Worm (Caenorhabditis elegans) whole organism, L2 larva: ENCODE measurements around the gene srz-44.

Source experiments
- C34F6.9 ChIP-seq: fragments of 150-350 bp; optimal IDR thresholded peaks from 2 replicates; lab custom pipeline; 2014; ENCODE audit warnings: missing biosample characterization, missing genetic modification characterization
- F13H6.1 ChIP-seq: sonication (generic microtip); optimal IDR thresholded peaks from 2 replicates; lab custom pipeline; 2016; ENCODE audit warnings: missing genetic modification characterization, missing compliant biosample characterization
- R02D3.7 ChIP-seq: fragments of 150-350 bp; optimal IDR thresholded peaks from 2 replicates; lab custom pipeline; 2014; ENCODE audit warnings: missing biosample characterization, missing genetic modification characterization
- alr-1 ChIP-seq: fragments of 150-350 bp; optimal IDR thresholded peaks from 2 replicates; lab custom pipeline; 2014; ENCODE audit warnings: missing biosample characterization, missing genetic modification characterization
- aly-2 ChIP-seq: fragments of 150-350 bp; optimal IDR thresholded peaks from 2 replicates; lab custom pipeline; 2014; ENCODE audit warnings: missing biosample characterization, missing genetic modification characterization
- ama-1 ChIP-seq: fragments of 150-350 bp; optimal IDR thresholded peaks from 2 replicates; lab custom pipeline; 2018; ENCODE audit warnings: inconsistent platforms
- blmp-1 ChIP-seq: sonication (generic microtip); optimal IDR thresholded peaks from 2 replicates; lab custom pipeline; 2017; ENCODE audit warnings: missing genetic modification characterization, mild to moderate bottlenecking, missing compliant biosample characterization, antibody characterized with exemption, moderate library complexity; ENCODE audit not compliant: insufficient read depth
- ceh-16 ChIP-seq: fragments of 150-350 bp; optimal IDR thresholded peaks from 2 replicates; lab custom pipeline; 2014; ENCODE audit warnings: missing biosample characterization, missing genetic modification characterization
- crh-2 ChIP-seq: sonication (generic microtip); optimal IDR thresholded peaks from 2 replicates; lab custom pipeline; 2017; ENCODE audit warnings: missing biosample characterization, missing genetic modification characterization
- dmd-4 ChIP-seq: sonication (generic microtip); optimal IDR thresholded peaks from 2 replicates; lab custom pipeline; 2017; ENCODE audit warnings: missing biosample characterization, missing genetic modification characterization
- egl-27 ChIP-seq: sonication (generic microtip); optimal IDR thresholded peaks from 3 replicates; lab custom pipeline; 2017; ENCODE audit warnings: missing biosample characterization, missing genetic modification reagents, missing genetic modification characterization
- elt-1 ChIP-seq: fragments of 150-350 bp; optimal IDR thresholded peaks from 2 replicates; lab custom pipeline; 2014; ENCODE audit warnings: missing biosample characterization, missing genetic modification characterization
- elt-3 ChIP-seq: sonication (generic microtip); optimal IDR thresholded peaks from 2 replicates; lab custom pipeline; 2017; ENCODE audit warnings: missing biosample characterization, missing genetic modification characterization
- fos-1 ChIP-seq: fragments of 150-350 bp; optimal IDR thresholded peaks from 2 replicates; lab custom pipeline; 2014; ENCODE audit warnings: missing biosample characterization, missing genetic modification characterization
- lin-11 ChIP-seq: fragments of 150-350 bp; sonication (generic microtip); optimal IDR thresholded peaks from 2 replicates; lab custom pipeline; 2014; ENCODE audit warnings: missing biosample characterization, missing genetic modification characterization, inconsistent platforms, mixed read lengths
- lin-39 ChIP-seq: fragments of 150-350 bp; optimal IDR thresholded peaks from 2 replicates; lab custom pipeline; 2014; ENCODE audit warnings: missing biosample characterization, missing genetic modification reagents, missing genetic modification characterization
- mbf-1 ChIP-seq: sonication (generic microtip); optimal IDR thresholded peaks from 2 replicates; lab custom pipeline; 2017; ENCODE audit warnings: missing biosample characterization, missing genetic modification characterization
- nhr-10 ChIP-seq: sonication (generic microtip); optimal IDR thresholded peaks from 2 replicates; lab custom pipeline; 2017; ENCODE audit warnings: missing biosample characterization, missing genetic modification characterization
- nhr-11 ChIP-seq: fragments of 150-350 bp; optimal IDR thresholded peaks from 2 replicates; lab custom pipeline; 2014; ENCODE audit warnings: missing biosample characterization, missing genetic modification characterization
- nhr-129 ChIP-seq: fragments of 150-350 bp; optimal IDR thresholded peaks from 2 replicates; lab custom pipeline; 2014; ENCODE audit warnings: missing biosample characterization, missing genetic modification characterization
- nhr-21 ChIP-seq: fragments of 150-350 bp; optimal IDR thresholded peaks from 2 replicates; lab custom pipeline; 2014; ENCODE audit warnings: missing biosample characterization, missing genetic modification characterization
- nhr-23 ChIP-seq: fragments of 150-350 bp; optimal IDR thresholded peaks from 2 replicates; lab custom pipeline; 2014; ENCODE audit warnings: missing biosample characterization, missing genetic modification reagents, missing genetic modification characterization
- nhr-25 ChIP-seq: fragments of 150-350 bp; sonication (generic microtip); optimal IDR thresholded peaks from 3 replicates; lab custom pipeline; 2014; ENCODE audit warnings: missing biosample characterization, missing genetic modification characterization
- nhr-6 ChIP-seq: fragments of 150-350 bp; optimal IDR thresholded peaks from 2 replicates; lab custom pipeline; 2014; ENCODE audit warnings: missing biosample characterization, missing genetic modification characterization
- nhr-77 ChIP-seq: fragments of 150-350 bp; optimal IDR thresholded peaks from 2 replicates; lab custom pipeline; 2014; ENCODE audit warnings: missing biosample characterization, missing genetic modification characterization
- peb-1 ChIP-seq: fragments of 150-350 bp; optimal IDR thresholded peaks from 2 replicates; lab custom pipeline; 2014; ENCODE audit warnings: missing biosample characterization, missing genetic modification characterization
- sem-4 ChIP-seq: fragments of 150-350 bp; optimal IDR thresholded peaks from 2 replicates; lab custom pipeline; 2014; ENCODE audit warnings: missing biosample characterization, missing genetic modification reagents, missing genetic modification characterization
- skn-1 ChIP-seq: sonication (generic microtip); optimal IDR thresholded peaks from 2 replicates; lab custom pipeline; 2017; ENCODE audit warnings: missing biosample characterization, missing genetic modification characterization
- sma-3 ChIP-seq: sonication (generic microtip); optimal IDR thresholded peaks from 2 replicates; lab custom pipeline; 2016; ENCODE audit warnings: missing genetic modification reagents, missing genetic modification characterization, missing compliant biosample characterization
- sma-9 ChIP-seq, 2 experiments: fragments of 150-350 bp in 1 of 2; sonication (generic microtip) in 1 of 2; optimal IDR thresholded peaks; 2 replicates each; lab custom pipeline; 2014 to 2016; ENCODE audit warnings: missing genetic modification characterization in 2 of 2, mild to moderate bottlenecking in 1 of 2, missing biosample characterization in 1 of 2, missing compliant biosample characterization in 1 of 2, missing genetic modification reagents in 1 of 2, moderate library complexity in 1 of 2
- unc-62 ChIP-seq: fragments of 150-350 bp; optimal IDR thresholded peaks from 2 replicates; lab custom pipeline; 2014; ENCODE audit warnings: missing biosample characterization, missing genetic modification reagents, missing genetic modification characterization
- zag-1 ChIP-seq: fragments of 150-350 bp; optimal IDR thresholded peaks from 2 replicates; lab custom pipeline; 2014; ENCODE audit warnings: missing biosample characterization, missing genetic modification characterization

srz-44 gene

DNA sequence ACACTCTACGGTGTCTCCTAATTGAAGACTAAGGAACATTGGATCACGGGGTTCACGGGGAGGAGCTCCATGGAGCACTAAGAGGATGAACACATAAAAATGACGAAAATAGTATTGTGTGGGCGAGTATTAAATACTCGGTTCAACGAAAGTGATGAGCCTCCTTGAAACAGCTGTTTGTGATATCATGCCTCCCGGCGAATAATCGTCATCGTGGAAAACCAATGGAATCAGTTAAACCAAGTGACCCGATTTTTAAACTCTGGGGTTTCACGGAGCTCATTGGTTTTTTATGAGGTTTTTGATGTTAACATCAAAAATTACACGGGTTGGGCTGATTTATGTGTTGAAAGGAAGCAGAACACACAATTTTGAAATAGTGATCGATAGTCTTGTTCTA, 22.8 kb upstream of the srz-44 start:
- TF ChIP-seq C34F6.9 (no peak), nhr-10 (tag; lab: Kevin White, UChicago) (no peak), elt-1 (tag; lab: Kevin White, UChicago) (no peak), sem-4 (peak; percentile 9), nhr-77 (no peak), fos-1 (no peak), crh-2 (tag; lab: Kevin White, UChicago) (no peak), sma-3 (GFP tag; lab: Kevin White, UChicago) (no peak), alr-1 (tag; lab: Kevin White, UChicago) (no peak), nhr-21 (tag; lab: Kevin White, UChicago) (no peak), F13H6.1 (tag; lab: Kevin White, UChicago) (no peak), skn-1 (tag; lab: Kevin White, UChicago) (no peak), elt-3 (no peak), aly-2 (tag; lab: Kevin White, UChicago) (no peak), nhr-11 (tag; lab: Kevin White, UChicago) (no peak), ama-1 (lab: Kevin White, UChicago) (no peak), sma-9 (GFP tag; optimal IDR thresholded peaks at IDR 0.05; lab: Kevin White, UChicago) (peak; percentile 7), sma-9 (tag; optimal IDR thresholded peaks at IDR 0.05; lab: Kevin White, UChicago) (no peak), nhr-25 (tag; lab: Kevin White, UChicago) (no peak), egl-27 (tag; lab: Kevin White, UChicago) (no peak), nhr-129 (tag; lab: Kevin White, UChicago) (peak; percentile 0), mbf-1 (tag; lab: Kevin White, UChicago) (no peak), lin-11 (tag; lab: Kevin White, UChicago) (no peak), lin-39 (tag; lab: Kevin White, UChicago) (no peak), unc-62 (GFP tag; lab: Kevin White, UChicago) (no peak), R02D3.7 (tag; lab: Kevin White, UChicago) (no peak)

DNA sequence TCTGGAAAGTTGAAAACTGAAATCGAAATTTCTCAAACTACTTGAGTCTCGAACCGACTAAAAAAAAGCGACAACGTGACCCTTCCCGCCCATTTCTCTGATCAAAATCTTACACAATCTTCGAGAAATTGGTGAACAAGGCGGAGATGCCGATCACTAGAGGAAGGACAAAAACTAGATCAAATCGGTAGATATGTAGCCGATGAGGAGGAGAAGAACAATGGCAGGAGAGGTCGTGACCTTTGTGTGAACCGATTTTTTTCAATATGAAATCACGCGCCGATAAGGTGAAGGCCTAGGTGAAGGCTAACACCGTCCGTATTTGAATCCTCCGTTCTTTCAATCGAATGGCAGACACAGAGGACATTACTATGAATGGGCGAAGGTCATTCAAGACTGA, 22.2 kb upstream of the srz-44 start:
- TF ChIP-seq sma-9 (GFP tag; optimal IDR thresholded peaks at IDR 0.05; lab: Kevin White, UChicago) (peak; percentile 73), sma-9 (tag; optimal IDR thresholded peaks at IDR 0.05; lab: Kevin White, UChicago) (no peak), nhr-6 (tag; lab: Kevin White, UChicago) (peak; percentile 17), blmp-1 (tag; lab: Kevin White, UChicago) (peak; percentile 77), sma-3 (GFP tag; lab: Kevin White, UChicago) (peak; percentile 32), nhr-25 (tag; lab: Kevin White, UChicago) (peak; percentile 96), nhr-23 (tag; lab: Kevin White, UChicago) (peak; percentile 92), peb-1 (tag; lab: Kevin White, UChicago) (peak; percentile 8), elt-1 (tag; lab: Kevin White, UChicago) (peak; percentile 98), F13H6.1 (tag; lab: Kevin White, UChicago) (no peak), sem-4 (peak; percentile 43), C34F6.9 (no peak), ceh-16 (peak; percentile 75), zag-1 (no peak), egl-27 (tag; lab: Kevin White, UChicago) (peak; percentile 19)

DNA sequence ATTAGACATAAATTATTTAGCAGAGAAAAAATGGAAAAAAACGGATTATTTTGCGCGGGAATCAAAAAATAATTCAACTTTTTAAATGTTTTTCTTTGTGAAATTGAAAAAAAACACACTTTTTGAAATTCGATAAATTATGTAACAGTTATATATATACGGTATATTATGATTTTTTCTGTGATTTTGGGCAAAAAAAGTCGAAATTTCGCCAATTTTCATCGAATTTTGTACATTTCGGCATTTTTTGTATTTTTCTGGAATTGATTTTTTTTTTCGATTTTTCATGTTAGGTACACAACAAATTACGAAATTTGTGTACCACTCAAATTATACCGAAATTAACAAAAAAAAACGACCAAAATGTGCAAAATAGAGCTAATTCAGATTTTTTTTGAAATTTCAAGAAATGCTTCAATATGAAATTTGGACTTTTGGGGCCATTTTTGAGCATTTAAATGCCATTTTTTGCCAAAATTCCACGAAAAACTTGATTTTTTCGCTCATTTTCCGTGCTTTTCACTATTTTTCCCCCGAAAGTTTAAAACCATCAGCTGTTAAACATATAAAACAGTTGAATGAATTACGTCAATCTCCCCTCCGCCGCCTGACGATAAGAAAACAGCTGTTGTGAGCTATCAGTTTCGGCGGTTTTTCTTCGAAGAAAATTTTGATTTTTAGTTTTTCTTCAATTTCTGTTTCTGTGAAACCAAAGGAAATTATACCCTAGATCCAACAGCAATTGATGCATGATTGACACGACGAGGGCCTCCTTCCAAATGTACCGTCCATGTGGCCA, 19.7 kb upstream of the srz-44 start:
- TF ChIP-seq F13H6.1 (tag; lab: Kevin White, UChicago): peak; percentile 11
- TF ChIP-seq nhr-6 (tag; lab: Kevin White, UChicago): no peak

DNA sequence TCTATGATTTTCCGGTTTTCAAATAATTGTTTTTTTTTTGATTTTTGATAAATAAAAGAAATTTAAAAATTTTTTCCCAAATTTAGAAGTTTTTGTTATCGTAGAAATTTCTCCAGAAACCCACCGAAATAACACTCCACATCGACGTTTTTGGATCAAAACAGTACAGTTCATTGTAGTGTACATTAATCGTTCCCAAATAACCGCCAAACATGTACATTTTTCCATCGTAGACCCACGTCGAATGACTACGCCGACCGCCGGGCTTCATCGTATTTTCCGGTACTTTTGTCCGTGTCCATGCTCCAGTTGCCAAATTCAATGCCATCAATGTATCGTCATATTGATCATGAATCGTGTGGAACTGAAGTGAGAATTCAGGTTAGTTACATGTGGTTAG, 15.4 kb upstream of the srz-44 start, which contains the start of gene F53E4.2:
F53E4.2 (plus strand) TSS at position 301 of the 400 bp plus-strand sequence.
- TF ChIP-seq F13H6.1 (tag; lab: Kevin White, UChicago) (no peak), dmd-4 (no peak), alr-1 (tag; lab: Kevin White, UChicago) (no peak), nhr-77 (no peak), egl-27 (tag; lab: Kevin White, UChicago) (no peak)

ce11 chrV:15652147-15652546, 13.4 kb upstream of the srz-44 start:
- peak; percentile 58 for TF ChIP-seq nhr-25 (tag; lab: Kevin White, UChicago)
- TF ChIP-seq nhr-11 (tag; lab: Kevin White, UChicago): no peak
- TF ChIP-seq nhr-129 (tag; lab: Kevin White, UChicago): peak; percentile 8
